Fruit fly (Drosophila melanogaster): ENCODE results near the gene Pfdn5.

The Pfdn5 gene

dm6 chr3R:22447874-22448254 lies 39.0 kb upstream of the Pfdn5 start, which contains the start of gene CG34376 (continued):
- TF ChIP-seq org-1 (GFP tag; optimal IDR thresholded peaks at IDR 0.05), result no peak
- peak; percentile 62 for TF ChIP-seq CG17186 (GFP tag; optimal IDR thresholded peaks at IDR 0.05)
- TF ChIP-seq TFAM (GFP tag; optimal IDR thresholded peaks at IDR 0.05), result no peak
- peak; percentile 3 for TF ChIP-seq CG12071 (GFP tag; optimal IDR thresholded peaks at IDR 0.05)
- TF ChIP-seq Bteb2 (GFP tag; optimal IDR thresholded peaks at IDR 0.05), result no peak
- TF ChIP-seq fru (optimal IDR thresholded peaks at IDR 0.05), result no peak
- TF ChIP-seq aop (GFP tag; IDR thresholded peaks at IDR 0.05), result peak; percentile 64; the same call in 1 of the 2 replicates
- peak; percentile 60; the same call in 2 of the 3 replicates for TF ChIP-seq ken (GFP tag; IDR thresholded peaks at IDR 0.05)
- TF ChIP-seq gfzf (GFP tag; optimal IDR thresholded peaks at IDR 0.05), result peak; percentile 87
- peak; percentile 32 for TF ChIP-seq Sin3A (optimal IDR thresholded peaks at IDR 0.05)
- TF ChIP-seq HLHmδ (GFP tag; optimal IDR thresholded peaks at IDR 0.05), result peak; percentile 1
- TF ChIP-seq Oaz (GFP tag; IDR thresholded peaks at IDR 0.05), result no peak
- no peak for TF ChIP-seq CG4424 (GFP tag; optimal IDR thresholded peaks at IDR 0.05)
- no peak for TF ChIP-seq pho (GFP tag; optimal IDR thresholded peaks at IDR 0.05)
- peak; percentile 88 for TF ChIP-seq Adf1 (GFP tag; IDR thresholded peaks at IDR 0.05)
- no peak for TF ChIP-seq Trl (optimal IDR thresholded peaks at IDR 0.05)
- peak; percentile 13 for TF ChIP-seq Trl (GFP tag; optimal IDR thresholded peaks at IDR 0.05)
- TF ChIP-seq CG16779 (GFP tag; IDR thresholded peaks at IDR 0.05), result no peak
- TF ChIP-seq unpg (GFP tag; optimal IDR thresholded peaks at IDR 0.05), result peak; percentile 28
- no peak for TF ChIP-seq Camta (GFP tag; optimal IDR thresholded peaks at IDR 0.05)
- no peak for TF ChIP-seq sim (GFP tag; IDR thresholded peaks at IDR 0.05)
- TF ChIP-seq CG17328 (GFP tag; IDR thresholded peaks at IDR 0.05), result peak; percentile 47; the same call in 1 of the 2 replicates
- no peak for TF ChIP-seq lbe (GFP tag; optimal IDR thresholded peaks at IDR 0.05)
- TF ChIP-seq exex (tag; optimal IDR thresholded peaks at IDR 0.05), result peak; percentile 72
- no peak for TF ChIP-seq cwo (GFP tag; optimal IDR thresholded peaks at IDR 0.05)
- TF ChIP-seq Nf-YC (tag; optimal IDR thresholded peaks at IDR 0.05), result peak; percentile 54
- no peak for TF ChIP-seq ro (GFP tag; IDR thresholded peaks at IDR 0.05)
- TF ChIP-seq CG10366 (GFP tag; IDR thresholded peaks at IDR 0.05), result peak; percentile 34; the same call in 1 of the 2 replicates
- no peak for TF ChIP-seq twi (tag; optimal IDR thresholded peaks at IDR 0.05)
- peak; percentile 18; the same call in 1 of the 2 replicates for TF ChIP-seq bbx (GFP tag; IDR thresholded peaks at IDR 0.05; ENCODE audit: partially characterized antibody)
- no peak for TF ChIP-seq Spps (tag; optimal IDR thresholded peaks at IDR 0.05)
- no peak for TF ChIP-seq CG1792 (GFP tag; optimal IDR thresholded peaks at IDR 0.05)
- TF ChIP-seq dati (GFP tag; IDR thresholded peaks at IDR 0.05), result 0 out of 2 replicates have a peak, but pooled peaks have one; percentile 29
- no peak for TF ChIP-seq Stat92E (GFP tag; optimal IDR thresholded peaks at IDR 0.05)
- no peak for TF ChIP-seq pita (GFP tag; optimal IDR thresholded peaks at IDR 0.05)
- TF ChIP-seq ato (GFP tag; IDR thresholded peaks at IDR 0.05; ENCODE audit: partially characterized antibody), result peak; percentile 44; the same call in 1 of the 2 replicates
- no peak for TF ChIP-seq tio (GFP tag; optimal IDR thresholded peaks at IDR 0.05)
- no peak for TF ChIP-seq CG7745 (tag; optimal IDR thresholded peaks at IDR 0.05)
- TF ChIP-seq CG15514 (GFP tag; optimal IDR thresholded peaks at IDR 0.05), result peak; percentile 67
- TF ChIP-seq h (optimal IDR thresholded peaks at IDR 0.05), result no peak
- peak; percentile 77 for TF ChIP-seq CG10543 (GFP tag; optimal IDR thresholded peaks at IDR 0.05)
- no peak for TF ChIP-seq CG33557 (GFP tag; optimal IDR thresholded peaks at IDR 0.05)
- TF ChIP-seq CG42726 (GFP tag; IDR thresholded peaks at IDR 0.05; ENCODE audit: partially characterized antibody), result 0 out of 2 replicates have a peak, but pooled peaks have one; percentile 35
- peak; percentile 13; the same call in 1 of the 2 replicates for TF ChIP-seq CG7372 (GFP tag; IDR thresholded peaks at IDR 0.05)
- TF ChIP-seq Atf6 (GFP tag; IDR thresholded peaks at IDR 0.05), result no peak
- peak; percentile 21 for TF ChIP-seq oc (tag; optimal IDR thresholded peaks at IDR 0.05)
- TF ChIP-seq tll (GFP tag; optimal IDR thresholded peaks at IDR 0.05), result no peak
- no peak for TF ChIP-seq Hmx (GFP tag; optimal IDR thresholded peaks at IDR 0.05)
- TF ChIP-seq hkb (optimal IDR thresholded peaks at IDR 0.05), result no peak
- peak; percentile 45 for TF ChIP-seq hkb (GFP tag; IDR thresholded peaks at IDR 0.05)
- TF ChIP-seq CG12155 (GFP tag; optimal IDR thresholded peaks at IDR 0.05), result no peak
- peak; percentile 41 for TF ChIP-seq grau (tag; optimal IDR thresholded peaks at IDR 0.05)

Measured in whole organism, embryonic.